Comparison of ENCODE assay signal across 6 worm cellular contexts in the genomic region with DNA sequence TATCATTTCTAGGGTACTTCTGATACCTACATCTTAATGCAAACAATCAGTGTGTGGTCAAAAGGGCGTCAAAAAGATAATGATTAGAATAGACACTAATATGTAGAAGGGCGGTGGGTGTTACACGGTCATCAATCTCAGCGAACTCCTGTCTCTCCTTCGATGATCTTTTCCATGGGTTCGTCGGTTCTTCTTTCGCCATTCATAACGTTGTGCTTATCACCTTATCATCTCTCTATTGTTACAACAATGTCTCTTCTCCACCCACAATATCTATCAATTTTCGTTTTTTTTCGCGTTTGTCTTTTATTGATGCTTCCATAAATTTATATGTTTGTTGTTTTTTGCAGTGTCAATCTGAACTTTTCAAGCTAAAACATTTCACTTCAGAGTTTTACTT.
TF ChIP-seq lines count a peak whose summit lies in the region.

TSS of gene ceh-79 (plus strand) at position 391 of the 400 bp plus-strand sequence.

TF ChIP-seq in whole organism, L1 larva, 84 proteins besides CTCF, POLR2A, EP300 and RAD21:
- peak in 1 of 6 experiments; percentile 13 for TF ChIP-seq elt-3 (tag; optimal IDR thresholded peaks at IDR 0.05; lab: Kevin White, UChicago)
- TF ChIP-seq pax-3 (tag; optimal IDR thresholded peaks at IDR 0.05; lab: Kevin White, UChicago): peak; percentile 2
- TF ChIP-seq blmp-1 (tag; optimal IDR thresholded peaks at IDR 0.05; lab: Kevin White, UChicago): peak; percentile 38
- TF ChIP-seq ama-1 (optimal IDR thresholded peaks at IDR 0.05; lab: Kevin White, UChicago): no peak
TF ChIP-seq in whole organism, L1 larva: peak in this region for 3.

TF ChIP-seq in whole organism, L2 larva, 48 proteins besides CTCF, POLR2A, EP300 and RAD21:
- TF ChIP-seq nhr-6 (tag; optimal IDR thresholded peaks at IDR 0.05; lab: Kevin White, UChicago) (no peak), alr-1 (tag; optimal IDR thresholded peaks at IDR 0.05; lab: Kevin White, UChicago) (no peak), C34F6.9 (tag; optimal IDR thresholded peaks at IDR 0.05; lab: Kevin White, UChicago) (no peak), fos-1 (tag; optimal IDR thresholded peaks at IDR 0.05; lab: Kevin White, UChicago) (peak; percentile 12), sma-9 (GFP tag; optimal IDR thresholded peaks at IDR 0.05; lab: Kevin White, UChicago) (peak; percentile 25), sma-9 (tag; optimal IDR thresholded peaks at IDR 0.05; lab: Kevin White, UChicago) (no peak)

TF ChIP-seq in whole organism, L3 larva, 47 proteins besides CTCF, POLR2A, EP300 and RAD21:
- peak; percentile 57 for TF ChIP-seq elt-2 (tag; optimal IDR thresholded peaks at IDR 0.05; lab: Kevin White, UChicago)
- no peak for TF ChIP-seq nhr-12 (tag; optimal IDR thresholded peaks at IDR 0.05; lab: Kevin White, UChicago)
- no peak for TF ChIP-seq pqm-1 (tag; optimal IDR thresholded peaks at IDR 0.05; lab: Kevin White, UChicago)
- TF ChIP-seq snpc-4 (tag; optimal IDR thresholded peaks at IDR 0.05; lab: Kevin White, UChicago): no peak

TF ChIP-seq in whole organism, L4 larva, 104 proteins besides CTCF, POLR2A, EP300 and RAD21:
- TF ChIP-seq snpc-1.2 (GFP tag; IDR thresholded peaks at IDR 0.05; lab: Robert Waterston, UW) (no peak), dve-1 (tag; optimal IDR thresholded peaks at IDR 0.05; lab: Kevin White, UChicago; ENCODE audit: insufficient read depth) (peak; percentile 3), nhr-28 (tag; optimal IDR thresholded peaks at IDR 0.05; lab: Kevin White, UChicago) (peak; percentile 59), dmd-8 (GFP tag; IDR thresholded peaks at IDR 0.05; lab: Robert Waterston, UW) (no peak), rbr-2 (tag; optimal IDR thresholded peaks at IDR 0.05; lab: Kevin White, UChicago) (no peak), ztf-7 (tag; optimal IDR thresholded peaks at IDR 0.05; lab: Kevin White, UChicago) (no peak), ztf-11 (tag; optimal IDR thresholded peaks at IDR 0.05; lab: Kevin White, UChicago) (no peak), nhr-25 (tag; optimal IDR thresholded peaks at IDR 0.05; lab: Kevin White, UChicago; ENCODE audit: borderline replicate concordance, insufficient read depth) (no peak), nhr-6 (tag; optimal IDR thresholded peaks at IDR 0.05; lab: Kevin White, UChicago) (no peak), F37D6.2 (tag; optimal IDR thresholded peaks at IDR 0.05; lab: Kevin White, UChicago) (no peak), F44E2.7 (GFP tag; IDR thresholded peaks at IDR 0.05; lab: Robert Waterston, UW) (no peak), nhr-77 (tag; optimal IDR thresholded peaks at IDR 0.05; lab: Kevin White, UChicago) (no peak), nhr-11 (tag; optimal IDR thresholded peaks at IDR 0.05; lab: Kevin White, UChicago) (no peak), pqm-1 (tag; optimal IDR thresholded peaks at IDR 0.05; lab: Kevin White, UChicago) (peak; percentile 36), ama-1 (optimal IDR thresholded peaks at IDR 0.05; lab: Kevin White, UChicago) (no peak), mxl-3 (GFP tag; optimal IDR thresholded peaks at IDR 0.05; lab: Kevin White, UChicago) (peak; percentile 1), hlh-30 (tag; optimal IDR thresholded peaks at IDR 0.05; lab: Kevin White, UChicago; ENCODE audit: insufficient read depth) (peak; percentile 28), hlh-11 (tag; optimal IDR thresholded peaks at IDR 0.05; lab: Kevin White, UChicago) (peak; percentile 35), snpc-4 (tag; optimal IDR thresholded peaks at IDR 0.05; lab: Kevin White, UChicago) (no peak), unc-62 (GFP tag; optimal IDR thresholded peaks at IDR 0.05 in 1 of 2; lab: Kevin White, UChicago) (no peak), unc-62 (tag; optimal IDR thresholded peaks at IDR 0.05; lab: Kevin White, UChicago) (no peak), Y5F2A.4 (GFP tag; optimal IDR thresholded peaks at IDR 0.05; lab: Kevin White, UChicago) (no peak), skn-1 (tag; optimal IDR thresholded peaks at IDR 0.05; lab: Kevin White, UChicago) (no peak)

TF ChIP-seq in whole organism, late embryonic, 69 proteins besides CTCF, POLR2A, EP300 and RAD21:
- no peak for TF ChIP-seq ceh-19 (GFP tag; optimal IDR thresholded peaks at IDR 0.05; lab: Kevin White, UChicago)
- peak; percentile 64 for TF ChIP-seq elt-2 (tag; optimal IDR thresholded peaks at IDR 0.05; lab: Kevin White, UChicago)
TF ChIP-seq in whole organism, late embryonic: peak in this region for 1.

TF ChIP-seq in whole organism, young adult, 124 proteins besides CTCF, POLR2A, EP300 and RAD21:
- TF ChIP-seq nhr-80 (tag; optimal IDR thresholded peaks at IDR 0.05; lab: Kevin White, UChicago) (peak; percentile 58), lin-26 (GFP tag; IDR thresholded peaks at IDR 0.05; lab: Robert Waterston, UW) (no peak)
